Worm (Caenorhabditis elegans) whole organism, L1 larva: ENCODE data around the gene chil-24.

ENCODE experiments used
- C04F5.9 ChIP-seq: sonication (generic microtip); optimal IDR thresholded peaks from 2 replicates; lab custom pipeline; 2016; ENCODE audit warnings: missing genetic modification characterization, missing compliant biosample characterization
- F16B12.6 ChIP-seq: fragments of 150-350 bp; optimal IDR thresholded peaks from 2 replicates; lab custom pipeline; 2014; ENCODE audit warnings: missing biosample characterization, missing genetic modification characterization
- aha-1 ChIP-seq: fragments of 150-350 bp; optimal IDR thresholded peaks from 2 replicates; lab custom pipeline; 2014; ENCODE audit warnings: missing biosample characterization, missing genetic modification characterization
- ama-1 ChIP-seq: fragments of 150-350 bp; optimal IDR thresholded peaks from 2 replicates; lab custom pipeline; 2014
- ceh-63 ChIP-seq: fragments of 200-800 bp; sonication (Bioruptor generic); optimal IDR thresholded peaks from 2 replicates; lab custom pipeline; 2018; ENCODE audit warnings: mild to moderate bottlenecking, missing genetic modification characterization, missing compliant biosample characterization
- ceh-8 ChIP-seq: fragments of 200-800 bp; sonication (Bioruptor generic); optimal IDR thresholded peaks from 2 replicates; lab custom pipeline; 2018; ENCODE audit warnings: mild to moderate bottlenecking, missing genetic modification characterization, moderate library complexity, missing compliant biosample characterization
- ces-1 ChIP-seq: fragments of 150-350 bp; optimal IDR thresholded peaks from 2 replicates; lab custom pipeline; 2014; ENCODE audit warnings: missing biosample characterization, missing genetic modification reagents, missing genetic modification characterization
- dsc-1 ChIP-seq: sonication (generic microtip); optimal IDR thresholded peaks from 2 replicates; lab custom pipeline; 2016; ENCODE audit warnings: mild to moderate bottlenecking, missing genetic modification characterization, missing compliant biosample characterization
- efl-1 ChIP-seq, 4 experiments: fragments of 150-350 bp; optimal IDR thresholded peaks in 3 of 4; peaks in 1 of 4; 1 replicate in 1 of 4; 2 replicates in 3 of 4; lab custom pipeline; 2014; ENCODE audit warnings: missing biosample characterization in 2 of 4, missing genetic modification characterization in 2 of 4, missing genetic modification reagents in 2 of 4
- efl-3 ChIP-seq: fragments of 200-800 bp; sonication (Bioruptor generic); optimal IDR thresholded peaks from 2 replicates; lab custom pipeline; 2018; ENCODE audit warnings: mild to moderate bottlenecking, missing genetic modification characterization, missing compliant biosample characterization
- egl-27 ChIP-seq, 2 experiments: fragments of 150-350 bp in 1 of 2; sonication (generic microtip); optimal IDR thresholded peaks; 3 replicates each; lab custom pipeline; 2017 to 2018; ENCODE audit warnings: missing biosample characterization in 2 of 2, missing genetic modification characterization in 2 of 2, missing genetic modification reagents in 2 of 2
- fkh-4 ChIP-seq: sonication (generic microtip); optimal IDR thresholded peaks from 2 replicates; lab custom pipeline; 2016; ENCODE audit warnings: missing compliant biosample characterization, missing genetic modification characterization, borderline replicate concordance
- fos-1 ChIP-seq: fragments of 150-350 bp; optimal IDR thresholded peaks from 2 replicates; lab custom pipeline; 2014; ENCODE audit warnings: missing biosample characterization, missing genetic modification characterization
- grh-1 ChIP-seq: fragments of 200-800 bp; sonication (Bioruptor generic); IDR thresholded peaks from 2 replicates; pipeline ENCODE4 v1.3.6; 2022; ENCODE audit warnings: missing genetic modification reagents, missing genetic modification characterization, missing compliant biosample characterization
- hlh-4 ChIP-seq: sonication (generic microtip); optimal IDR thresholded peaks from 2 replicates; lab custom pipeline; 2016; ENCODE audit warnings: mild to moderate bottlenecking, missing genetic modification characterization, missing compliant biosample characterization
- irx-1 ChIP-seq: sonication (generic microtip); optimal IDR thresholded peaks from 2 replicates; lab custom pipeline; 2016; ENCODE audit warnings: missing genetic modification characterization, missing compliant biosample characterization
- isw-1 ChIP-seq: fragments of 200-800 bp; sonication (Bioruptor generic); IDR thresholded peaks from 2 replicates; pipeline ENCODE4 v1.3.6; 2022; ENCODE audit warnings: missing genetic modification characterization, missing compliant biosample characterization
- jun-1 ChIP-seq: fragments of 150-350 bp; optimal IDR thresholded peaks from 2 replicates; lab custom pipeline; 2014; ENCODE audit warnings: missing biosample characterization, missing genetic modification reagents, missing genetic modification characterization
- lin-13 ChIP-seq: fragments of 150-350 bp; optimal IDR thresholded peaks from 2 replicates; lab custom pipeline; 2014; ENCODE audit warnings: missing biosample characterization, missing genetic modification reagents, missing genetic modification characterization
- lin-14 ChIP-seq: fragments of 200-800 bp; sonication (Bioruptor generic); optimal IDR thresholded peaks from 2 replicates; lab custom pipeline; 2018; ENCODE audit warnings: mild to moderate bottlenecking, missing genetic modification characterization, moderate library complexity, missing compliant biosample characterization
- lin-15B ChIP-seq: fragments of 150-350 bp; sonication (generic microtip); optimal IDR thresholded peaks from 3 replicates; lab custom pipeline; 2014; ENCODE audit warnings: missing biosample characterization, missing genetic modification characterization
- lin-35 ChIP-seq, 2 experiments: fragments of 150-350 bp; optimal IDR thresholded peaks; 2 replicates each; lab custom pipeline; 2014; ENCODE audit warnings: missing biosample characterization in 2 of 2, missing genetic modification characterization in 2 of 2, missing genetic modification reagents in 2 of 2
- mef-2 ChIP-seq: fragments of 150-350 bp; optimal IDR thresholded peaks from 2 replicates; lab custom pipeline; 2014; ENCODE audit warnings: missing biosample characterization, missing genetic modification characterization
- mep-1 ChIP-seq: fragments of 150-350 bp; optimal IDR thresholded peaks from 2 replicates; lab custom pipeline; 2014; ENCODE audit warnings: missing biosample characterization, missing genetic modification characterization
- nhr-19 ChIP-seq: fragments of 200-800 bp; sonication (Bioruptor generic); conservative IDR thresholded peaks from 2 replicates; pipeline ENCODE4 v1.3.6; 2022; ENCODE audit warnings: missing genetic modification characterization, missing compliant biosample characterization
- nhr-20 ChIP-seq: sonication (generic microtip); optimal IDR thresholded peaks from 2 replicates; lab custom pipeline; 2016; ENCODE audit warnings: mild to moderate bottlenecking, missing genetic modification characterization, missing compliant biosample characterization
- nhr-28 ChIP-seq: fragments of 150-350 bp; optimal IDR thresholded peaks from 2 replicates; lab custom pipeline; 2014; ENCODE audit warnings: missing biosample characterization, missing genetic modification characterization
- nhr-47 ChIP-seq: sonication (generic microtip); optimal IDR thresholded peaks from 2 replicates; lab custom pipeline; 2016; ENCODE audit warnings: mild to moderate bottlenecking, missing genetic modification characterization, moderate library complexity, missing compliant biosample characterization
- nhr-71 ChIP-seq: sonication (generic microtip); optimal IDR thresholded peaks from 2 replicates; lab custom pipeline; 2016; ENCODE audit warnings: mild to moderate bottlenecking, missing genetic modification characterization, moderate library complexity, missing compliant biosample characterization
- nhr-76 ChIP-seq: sonication (generic microtip); optimal IDR thresholded peaks from 2 replicates; lab custom pipeline; 2017; ENCODE audit warnings: missing biosample characterization, missing genetic modification characterization
- nhr-84 ChIP-seq: sonication (generic microtip); optimal IDR thresholded peaks from 2 replicates; lab custom pipeline; 2017; ENCODE audit warnings: missing biosample characterization, missing genetic modification characterization
- nhr-85 ChIP-seq: sonication (generic microtip); peaks from one replicate; lab custom pipeline; 2016; ENCODE audit warnings: missing genetic modification characterization, inconsistent platforms, missing compliant biosample characterization
- pag-3 ChIP-seq: sonication (generic microtip); optimal IDR thresholded peaks from 2 replicates; lab custom pipeline; 2017; ENCODE audit warnings: missing genetic modification characterization, mild to moderate bottlenecking, missing compliant biosample characterization, antibody characterized with exemption, borderline replicate concordance; ENCODE audit not compliant: insufficient read depth
- sptf-1 ChIP-seq: fragments of 150-350 bp; optimal IDR thresholded peaks from 2 replicates; lab custom pipeline; 2014; ENCODE audit warnings: missing biosample characterization, missing genetic modification characterization
- tlp-1 ChIP-seq: fragments of 150-350 bp; optimal IDR thresholded peaks from 2 replicates; lab custom pipeline; 2014; ENCODE audit warnings: missing biosample characterization, missing genetic modification characterization
- vab-15 ChIP-seq: sonication (generic microtip); optimal IDR thresholded peaks from 2 replicates; lab custom pipeline; 2017; ENCODE audit warnings: missing genotype, mild to moderate bottlenecking, missing genetic modification characterization, missing compliant biosample characterization
- xbp-1 ChIP-seq: sonication (generic microtip); optimal IDR thresholded peaks from 2 replicates; lab custom pipeline; 2016; ENCODE audit warnings: missing genetic modification characterization, missing compliant biosample characterization
- zip-4 ChIP-seq: fragments of 200-800 bp; sonication (Bioruptor generic); optimal IDR thresholded peaks from 2 replicates; lab custom pipeline; 2018; ENCODE audit warnings: mild to moderate bottlenecking, missing genetic modification characterization, moderate library complexity, missing compliant biosample characterization
- ztf-4 ChIP-seq: fragments of 150-350 bp; optimal IDR thresholded peaks from 2 replicates; lab custom pipeline; 2014; ENCODE audit warnings: missing biosample characterization, missing genetic modification characterization

The chil-24 gene

ce11 chrII:3087134-3087533 lies 41.8 kb upstream of the chil-24 start:
- TF ChIP-seq efl-1 (optimal IDR thresholded peaks at IDR 0.05; lab: Kevin White, UChicago) (no peak), efl-1 (GFP tag; optimal IDR thresholded peaks at IDR 0.05 in 1 of 2; lab: Kevin White, UChicago) (peak in 1 of 2 experiments; percentile 27), pag-3 (no peak)

ce11 chrII:3091268-3091667 lies 37.7 kb upstream of the chil-24 start, which contains the start of gene srg-21:
Gene srg-21, minus strand, starts transcription at chrII:3091368.
- TF ChIP-seq isw-1 (GFP tag; lab: Robert Waterston, UW) (no peak), efl-1 (optimal IDR thresholded peaks at IDR 0.05; lab: Kevin White, UChicago) (no peak), efl-1 (GFP tag; optimal IDR thresholded peaks at IDR 0.05 in 1 of 2; lab: Kevin White, UChicago) (peak in 1 of 2 experiments; percentile 4)
- TF ChIP-seq, all 84 proteins: peak for 1

DNA sequence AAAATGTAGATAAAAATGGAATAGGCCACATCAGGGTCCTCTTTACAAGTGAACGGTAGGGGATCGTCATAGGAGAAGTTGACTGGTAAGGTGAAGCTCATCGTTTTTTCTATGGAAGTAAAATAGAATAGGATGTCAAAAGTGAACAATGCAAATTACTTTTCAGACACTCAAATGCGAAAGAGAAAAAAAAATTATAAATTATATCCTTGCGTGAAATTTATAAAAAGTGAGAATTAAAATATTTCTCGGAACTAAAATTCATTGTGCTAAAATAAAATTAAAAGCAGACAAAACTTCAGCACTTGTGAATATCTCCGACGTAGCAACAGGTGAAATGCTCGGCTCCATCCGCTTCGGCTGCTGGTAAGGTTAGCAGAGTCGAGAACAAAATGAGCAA lies 35.6 kb upstream of the chil-24 start, which contains the start of gene srg-22:
TSS of gene srg-22 (minus strand) at position 101 of the 400 bp plus-strand sequence.
- TF ChIP-seq hlh-4 (tag; lab: Kevin White, UChicago) (peak; percentile 7), tlp-1 (tag; lab: Kevin White, UChicago) (no peak), nhr-20 (tag; lab: Kevin White, UChicago) (no peak), dsc-1 (tag; lab: Kevin White, UChicago) (no peak)

DNA sequence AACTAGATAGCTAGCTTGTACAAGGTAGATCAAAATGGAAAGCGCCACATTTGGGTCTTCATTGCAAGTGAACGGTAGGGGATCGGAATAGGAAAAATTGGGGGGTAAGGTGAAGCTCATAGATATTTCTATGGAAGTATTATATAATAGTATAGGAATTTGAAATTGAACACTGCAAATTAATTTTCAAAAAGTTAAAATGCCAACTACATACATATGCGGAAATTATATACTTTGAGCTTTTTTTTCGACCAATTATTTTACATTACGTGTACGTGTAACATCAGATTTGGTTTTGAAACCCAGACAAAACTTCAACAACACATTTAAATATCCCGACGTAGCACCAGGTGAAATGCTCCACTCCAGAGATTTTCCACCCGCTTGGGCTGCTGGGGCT lies 32.9 kb upstream of the chil-24 start, which contains the start of gene srg-23:
TSS of gene srg-23 (minus strand) at position 101 of the 400 bp plus-strand sequence.
- TF ChIP-seq nhr-19 (GFP tag; lab: Robert Waterston, UW): no peak
- no peak for TF ChIP-seq ama-1 (lab: Kevin White, UChicago)
- TF ChIP-seq ztf-4 (tag; lab: Kevin White, UChicago): no peak
- no peak for TF ChIP-seq nhr-84
- no peak for TF ChIP-seq nhr-28 (tag; lab: Kevin White, UChicago)
- TF ChIP-seq jun-1 (tag; lab: Kevin White, UChicago): no peak
- TF ChIP-seq lin-13 (GFP tag; lab: Kevin White, UChicago): no peak
- TF ChIP-seq nhr-71 (tag; lab: Kevin White, UChicago): no peak
- TF ChIP-seq lin-14 (GFP tag; lab: Kevin White, UChicago): no peak
- TF ChIP-seq egl-27 (tag; optimal IDR thresholded peaks at IDR 0.05; lab: Kevin White, UChicago): no peak
- no peak for TF ChIP-seq ceh-63 (GFP tag; lab: Kevin White, UChicago)
- no peak for TF ChIP-seq irx-1 (tag; lab: Kevin White, UChicago)
- no peak for TF ChIP-seq lin-35 (GFP tag; optimal IDR thresholded peaks at IDR 0.05; lab: Kevin White, UChicago)
- TF ChIP-seq aha-1 (tag; lab: Kevin White, UChicago): no peak
- TF ChIP-seq grh-1 (GFP tag; lab: Robert Waterston, UW): no peak

- TF ChIP-seq ceh-8 (GFP tag; lab: Kevin White, UChicago) (no peak), mef-2 (tag; lab: Kevin White, UChicago) (no peak)
- TF ChIP-seq, all 84 proteins: peak for 0
Measured at ce11 chrII:3096857-3097256, 32.1 kb upstream of the chil-24 start, which contains the start of gene Y25C1A.14. Gene Y25C1A.14, minus strand, starts transcription at chrII:3096957.

ce11 chrII:3100546-3100945 lies 28.4 kb upstream of the chil-24 start, which contains the start of gene srg-24:
Gene srg-24, minus strand, starts transcription at chrII:3100646.
- TF ChIP-seq sptf-1 (tag; lab: Kevin White, UChicago): no peak
- TF ChIP-seq lin-15B (tag; lab: Kevin White, UChicago): no peak
- TF ChIP-seq ces-1: no peak

ce11 chrII:3102018-3102417 lies 26.9 kb upstream of the chil-24 start, which contains the start of gene clec-121:
Gene clec-121, plus strand, starts transcription at chrII:3102318.
- no peak for TF ChIP-seq lin-15B (tag; lab: Kevin White, UChicago)
- no peak for TF ChIP-seq C04F5.9 (tag; lab: Kevin White, UChicago)
- TF ChIP-seq nhr-71 (tag; lab: Kevin White, UChicago): no peak
- TF ChIP-seq mep-1 (tag; lab: Kevin White, UChicago): no peak
- TF ChIP-seq xbp-1 (tag; lab: Kevin White, UChicago): no peak
- TF ChIP-seq nhr-85 (tag; lab: Kevin White, UChicago): no peak
- no peak for TF ChIP-seq efl-3 (GFP tag; lab: Kevin White, UChicago)
- TF ChIP-seq nhr-19 (GFP tag; lab: Robert Waterston, UW): no peak
- no peak for TF ChIP-seq ceh-8 (GFP tag; lab: Kevin White, UChicago)
- TF ChIP-seq F16B12.6 (tag; lab: Kevin White, UChicago): no peak
- TF ChIP-seq lin-35 (GFP tag; optimal IDR thresholded peaks at IDR 0.05; lab: Kevin White, UChicago): no peak
- TF ChIP-seq nhr-20 (tag; lab: Kevin White, UChicago): no peak
- no peak for TF ChIP-seq ztf-4 (tag; lab: Kevin White, UChicago)
- no peak for TF ChIP-seq fos-1 (tag; lab: Kevin White, UChicago)
- no peak for TF ChIP-seq nhr-47 (tag; lab: Kevin White, UChicago)
- no peak for TF ChIP-seq zip-4 (GFP tag; lab: Kevin White, UChicago)
- no peak for TF ChIP-seq nhr-76 (tag; lab: Kevin White, UChicago)
- TF ChIP-seq vab-15 (tag; lab: Kevin White, UChicago): no peak
- no peak for TF ChIP-seq fkh-4
- TF ChIP-seq, all 84 proteins: peak for 0
